Worm (Caenorhabditis elegans) whole organism, mixed stage, embryonic: ENCODE data around the gene grd-10.
A peak's percentile ranks its signal among the peaks of the same experiment; 100 is the strongest.
"Not testable (repeated sequence)": the region's sequence is repeated elsewhere in the genome, so short reads cannot be mapped to it uniquely, and the experiment has no call there.

ENCODE experiments used
- M03D4.4 ChIP-seq: sonication (generic microtip); optimal IDR thresholded peaks from 2 replicates; lab custom pipeline; 2017; ENCODE audit warnings: mild to moderate bottlenecking, missing genetic modification characterization, missing compliant biosample characterization
- bed-3 ChIP-seq: fragments of 200-800 bp; sonication (Bioruptor generic); optimal IDR thresholded peaks from 3 replicates; lab custom pipeline; 2018; ENCODE audit warnings: mild to moderate bottlenecking, missing genetic modification characterization, moderate library complexity, missing compliant biosample characterization
- blmp-1 ChIP-seq: fragments of 150-350 bp; optimal IDR thresholded peaks from 2 replicates; lab custom pipeline; 2014; ENCODE audit warnings: missing biosample characterization, missing genetic modification characterization
- ceh-43 ChIP-seq: fragments of 200-800 bp; sonication (Bioruptor generic); optimal IDR thresholded peaks from 2 replicates; lab custom pipeline; 2018; ENCODE audit warnings: mild to moderate bottlenecking, missing genetic modification characterization, moderate library complexity, missing compliant biosample characterization
- ceh-83 ChIP-seq: fragments of 200-800 bp; sonication (Bioruptor generic); optimal IDR thresholded peaks from 2 replicates; lab custom pipeline; 2018; ENCODE audit warnings: mild to moderate bottlenecking, missing genetic modification characterization, missing compliant biosample characterization
- ces-1 ChIP-seq: fragments of 150-350 bp; optimal IDR thresholded peaks from 2 replicates; lab custom pipeline; 2014; ENCODE audit warnings: missing biosample characterization, missing genetic modification reagents, missing genetic modification characterization
- cnd-1 ChIP-seq: fragments of 200-800 bp; sonication (Bioruptor generic); optimal IDR thresholded peaks from 2 replicates; lab custom pipeline; 2018; ENCODE audit warnings: mild to moderate bottlenecking, missing genetic modification characterization, missing compliant biosample characterization
- drap-1 ChIP-seq: fragments of 200-800 bp; sonication (Bioruptor generic); optimal IDR thresholded peaks from 3 replicates; lab custom pipeline; 2018; ENCODE audit warnings: mild to moderate bottlenecking, missing genetic modification characterization, missing compliant biosample characterization
- elt-1 ChIP-seq: sonication (generic microtip); optimal IDR thresholded peaks from 2 replicates; lab custom pipeline; 2017; ENCODE audit warnings: missing genetic modification characterization, mild to moderate bottlenecking, missing compliant biosample characterization, antibody characterized with exemption, moderate library complexity, borderline replicate concordance; ENCODE audit not compliant: insufficient read depth
- elt-3 ChIP-seq: fragments of 150-350 bp; optimal IDR thresholded peaks from 2 replicates; lab custom pipeline; 2014; ENCODE audit warnings: missing biosample characterization, missing genetic modification characterization
- flh-1 ChIP-seq: fragments of 200-800 bp; sonication (Bioruptor generic); optimal IDR thresholded peaks from 2 replicates; lab custom pipeline; 2018; ENCODE audit warnings: mild to moderate bottlenecking, missing genetic modification characterization, moderate library complexity, missing compliant biosample characterization
- ham-2 ChIP-seq: fragments of 200-800 bp; sonication (Bioruptor generic); optimal IDR thresholded peaks from 2 replicates; lab custom pipeline; 2018; ENCODE audit warnings: mild to moderate bottlenecking, missing genetic modification characterization, missing compliant biosample characterization
- hlh-1 ChIP-seq: fragments of 150-350 bp; optimal IDR thresholded peaks from 2 replicates; lab custom pipeline; 2014; ENCODE audit warnings: missing biosample characterization, missing genetic modification reagents, missing genetic modification characterization
- lin-13 ChIP-seq: fragments of 150-350 bp; optimal IDR thresholded peaks from 2 replicates; lab custom pipeline; 2014; ENCODE audit warnings: missing biosample characterization, missing genetic modification characterization
- lsy-2 ChIP-seq: fragments of 150-350 bp; optimal IDR thresholded peaks from 2 replicates; lab custom pipeline; 2014; ENCODE audit warnings: missing biosample characterization, missing genetic modification characterization
- mab-5 ChIP-seq: fragments of 150-350 bp; optimal IDR thresholded peaks from 2 replicates; lab custom pipeline; 2014; ENCODE audit warnings: missing biosample characterization, missing genetic modification characterization
- mep-1 ChIP-seq: fragments of 150-350 bp; optimal IDR thresholded peaks from 2 replicates; lab custom pipeline; 2017; ENCODE audit warnings: missing biosample characterization, missing genetic modification reagents, missing genetic modification characterization, inconsistent platforms
- mls-2 ChIP-seq: sonication (generic microtip); optimal IDR thresholded peaks from 2 replicates; lab custom pipeline; 2016; ENCODE audit warnings: mild to moderate bottlenecking, missing genetic modification characterization, moderate library complexity, missing compliant biosample characterization
- nhr-2 ChIP-seq: fragments of 150-350 bp; optimal IDR thresholded peaks from 2 replicates; lab custom pipeline; 2014; ENCODE audit warnings: missing biosample characterization, missing genetic modification characterization
- nhr-237 ChIP-seq: fragments of 150-350 bp; optimal IDR thresholded peaks from 2 replicates; lab custom pipeline; 2014; ENCODE audit warnings: missing biosample characterization, missing genetic modification characterization
- nhr-28 ChIP-seq: fragments of 150-350 bp; optimal IDR thresholded peaks from 2 replicates; lab custom pipeline; 2014; ENCODE audit warnings: missing biosample characterization, missing genetic modification characterization
- pha-4 ChIP-seq: fragments of 150-350 bp; optimal IDR thresholded peaks from 2 replicates; lab custom pipeline; 2018; ENCODE audit warnings: missing biosample characterization, missing genetic modification reagents, missing genetic modification characterization
- sem-2 ChIP-seq: fragments of 200-800 bp; sonication (Bioruptor generic); optimal IDR thresholded peaks from 2 replicates; lab custom pipeline; 2018; ENCODE audit warnings: mild to moderate bottlenecking, missing genetic modification characterization, missing compliant biosample characterization
- snpc-4 ChIP-seq: fragments of 150-350 bp; optimal IDR thresholded peaks from 2 replicates; lab custom pipeline; 2014; ENCODE audit warnings: missing biosample characterization, missing genetic modification characterization
- sptf-1 ChIP-seq: sonication (generic microtip); optimal IDR thresholded peaks from 2 replicates; lab custom pipeline; 2017; ENCODE audit warnings: mild to moderate bottlenecking, missing genetic modification characterization, moderate library complexity, missing compliant biosample characterization
- tbx-8 ChIP-seq: fragments of 200-800 bp; sonication (Bioruptor generic); optimal IDR thresholded peaks from 2 replicates; lab custom pipeline; 2018; ENCODE audit warnings: mild to moderate bottlenecking, missing genetic modification characterization, moderate library complexity, missing compliant biosample characterization
- unc-120 ChIP-seq: sonication (generic microtip); optimal IDR thresholded peaks from 2 replicates; lab custom pipeline; 2017; ENCODE audit warnings: missing genetic modification characterization, missing compliant biosample characterization; ENCODE audit not compliant: poor library complexity, severe bottlenecking
- unc-39 ChIP-seq: fragments of 150-350 bp; optimal IDR thresholded peaks from 2 replicates; lab custom pipeline; 2014; ENCODE audit warnings: missing biosample characterization, missing genetic modification characterization
- unc-62 ChIP-seq: fragments of 150-350 bp; optimal IDR thresholded peaks from 2 replicates; lab custom pipeline; 2014; ENCODE audit warnings: missing biosample characterization, missing genetic modification reagents, missing genetic modification characterization
- zip-8 ChIP-seq: fragments of 150-350 bp; optimal IDR thresholded peaks from 2 replicates; lab custom pipeline; 2014; ENCODE audit warnings: missing biosample characterization, missing genetic modification characterization
- ztf-11 ChIP-seq: fragments of 150-350 bp; optimal IDR thresholded peaks from 2 replicates; lab custom pipeline; 2014; ENCODE audit warnings: missing biosample characterization, missing genetic modification characterization

The grd-10 gene

ce11 chrIV:3440848-3441247 lies at the start of gene grd-10:
grd-10 (plus strand) TSS chrIV:3441055.
- TF ChIP-seq cnd-1 (tag; lab: Kevin White, UChicago) (no peak), blmp-1 (tag; lab: Kevin White, UChicago) (no peak), ceh-43 (no peak), mep-1 (no peak), pha-4 (tag; lab: Kevin White, UChicago) (no peak), nhr-2 (tag; lab: Kevin White, UChicago) (no peak), M03D4.4 (tag; lab: Kevin White, UChicago) (no peak), unc-39 (tag; lab: Kevin White, UChicago) (no peak), unc-120 (tag; lab: Kevin White, UChicago) (no peak), elt-1 (tag; lab: Kevin White, UChicago) (no peak), hlh-1 (tag; lab: Kevin White, UChicago) (no peak), mls-2 (tag; lab: Kevin White, UChicago) (no peak), elt-3 (tag; lab: Kevin White, UChicago) (no peak), drap-1 (no peak), ztf-11 (tag; lab: Kevin White, UChicago) (no peak), ces-1 (no peak), lsy-2 (tag; lab: Kevin White, UChicago) (no peak), nhr-28 (tag; lab: Kevin White, UChicago) (no peak), nhr-237 (tag; lab: Kevin White, UChicago) (no peak), sem-2 (no peak)

- TF ChIP-seq zip-8 (tag; lab: Kevin White, UChicago); lsy-2 (tag; lab: Kevin White, UChicago); flh-1 (GFP tag; lab: Kevin White, UChicago): not testable (repeated sequence)
- TF ChIP-seq, all 35 proteins: peak for 0; not testable (repeated sequence) for 35
These were observed 46.8 kb upstream of the grd-10 start, which contains the start of gene C04C3.4 for ce11 chrIV:3394066-3394465. C04C3.4 (plus strand) TSS chrIV:3394366.

DNA sequence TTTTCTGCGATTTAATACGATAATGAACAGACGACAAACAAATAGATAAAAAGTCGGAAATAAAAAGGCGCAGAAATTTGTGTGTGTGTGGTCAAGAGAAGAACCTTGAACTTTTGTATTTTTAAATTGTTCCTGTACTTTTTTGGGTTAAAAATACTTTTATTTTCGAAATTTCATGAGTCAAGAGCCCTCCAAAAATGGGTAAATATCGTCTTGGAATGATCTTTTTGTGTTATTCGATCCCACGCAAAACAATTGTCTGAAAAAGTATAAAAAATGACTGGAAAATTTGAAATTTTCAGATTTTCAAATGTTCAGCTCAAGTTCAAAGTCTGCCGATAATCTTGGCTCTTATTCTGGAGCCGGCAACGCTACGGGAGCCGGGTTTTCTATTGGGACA lies 45.3 kb upstream of the grd-10 start, which contains the start of gene C04C3.14:
C04C3.14 (plus strand) TSS at position 301 of the 400 bp plus-strand sequence.
- no peak for TF ChIP-seq sptf-1
- TF ChIP-seq zip-8 (tag; lab: Kevin White, UChicago), result no peak
- TF ChIP-seq nhr-2 (tag; lab: Kevin White, UChicago), result no peak
- no peak for TF ChIP-seq unc-39 (tag; lab: Kevin White, UChicago)
- no peak for TF ChIP-seq ztf-11 (tag; lab: Kevin White, UChicago)
- no peak for TF ChIP-seq mls-2 (tag; lab: Kevin White, UChicago)
- TF ChIP-seq hlh-1 (tag; lab: Kevin White, UChicago), result no peak
- TF ChIP-seq unc-62 (GFP tag; lab: Kevin White, UChicago), result no peak
- no peak for TF ChIP-seq pha-4 (tag; lab: Kevin White, UChicago)
- TF ChIP-seq, all 35 proteins: peak for 0

- no peak for TF ChIP-seq elt-1 (tag; lab: Kevin White, UChicago)
- TF ChIP-seq mep-1, result no peak
- no peak for TF ChIP-seq lsy-2 (tag; lab: Kevin White, UChicago)
- TF ChIP-seq sptf-1, result no peak
- no peak for TF ChIP-seq elt-3 (tag; lab: Kevin White, UChicago)
- TF ChIP-seq ham-2 (GFP tag; lab: Kevin White, UChicago), result no peak
- no peak for TF ChIP-seq unc-120 (tag; lab: Kevin White, UChicago)
- TF ChIP-seq unc-39 (tag; lab: Kevin White, UChicago), result no peak
- TF ChIP-seq tbx-8 (GFP tag; lab: Kevin White, UChicago), result no peak
- no peak for TF ChIP-seq bed-3 (GFP tag; lab: Kevin White, UChicago)
- no peak for TF ChIP-seq snpc-4 (tag; lab: Kevin White, UChicago)
These were observed 42.8 kb upstream of the grd-10 start for ce11 chrIV:3398078-3398477.

- no peak for TF ChIP-seq unc-39 (tag; lab: Kevin White, UChicago)
- no peak for TF ChIP-seq mab-5 (tag; lab: Kevin White, UChicago)
- peak; percentile 35 for TF ChIP-seq M03D4.4 (tag; lab: Kevin White, UChicago)
- no peak for TF ChIP-seq ces-1
- TF ChIP-seq drap-1, result peak; percentile 36
- no peak for TF ChIP-seq snpc-4 (tag; lab: Kevin White, UChicago)
- TF ChIP-seq sptf-1, result peak; percentile 49
- peak; percentile 21 for TF ChIP-seq lin-13 (tag; lab: Kevin White, UChicago)
- peak; percentile 93 for TF ChIP-seq lsy-2 (tag; lab: Kevin White, UChicago)
- TF ChIP-seq unc-120 (tag; lab: Kevin White, UChicago), result no peak
- no peak for TF ChIP-seq ceh-83
- peak; percentile 41 for TF ChIP-seq mep-1
- peak; percentile 33 for TF ChIP-seq ham-2 (GFP tag; lab: Kevin White, UChicago)
- no peak for TF ChIP-seq unc-62 (GFP tag; lab: Kevin White, UChicago)
These were observed 41.7 kb upstream of the grd-10 start, which contains the start of the genes dyf-3 and pdhb-1 for ce11 chrIV:3399015-3399722. dyf-3 (minus strand) TSS chrIV:3399231. pdhb-1 (plus strand) TSS chrIV:3399672.
